Worm (Caenorhabditis elegans) whole organism, midembryonic: ENCODE measurements around the gene str-230.

ENCODE experiments used
- T22C8.4 ChIP-seq: fragments of 200-800 bp; sonication (Bioruptor generic); IDR thresholded peaks from 2 replicates; pipeline ENCODE4 v1.3.6; 2022; ENCODE audit warnings: missing genetic modification characterization, missing compliant biosample characterization
- cog-1 ChIP-seq: sonication (generic microtip); optimal IDR thresholded peaks from 2 replicates; lab custom pipeline; 2016; ENCODE audit warnings: missing genetic modification characterization, missing compliant biosample characterization
- flt-1 ChIP-seq: fragments of 200-800 bp; sonication (Bioruptor generic); IDR thresholded peaks from 2 replicates; pipeline ENCODE4 v1.3.6; 2022; ENCODE audit warnings: missing genetic modification characterization, missing compliant biosample characterization
- klf-2 ChIP-seq: fragments of 200-800 bp; sonication (Bioruptor generic); conservative IDR thresholded peaks from 2 replicates; pipeline ENCODE4 v1.3.6; 2022; ENCODE audit warnings: missing genetic modification reagents, missing genetic modification characterization, missing compliant biosample characterization
- med-1 ChIP-seq: sonication (generic microtip); optimal IDR thresholded peaks from 2 replicates; lab custom pipeline; 2017; ENCODE audit warnings: missing genetic modification characterization, mild to moderate bottlenecking, missing compliant biosample characterization, antibody characterized with exemption, missing genetic modification reagents; ENCODE audit not compliant: insufficient read depth
- ref-1 ChIP-seq: fragments of 200-800 bp; sonication (Bioruptor generic); conservative IDR thresholded peaks from 2 replicates; pipeline ENCODE4 v1.3.6; 2022; ENCODE audit warnings: missing genetic modification reagents, missing genetic modification characterization, missing compliant biosample characterization
- tab-1 ChIP-seq: fragments of 200-800 bp; sonication (Bioruptor generic); IDR thresholded peaks from 2 replicates; pipeline ENCODE4 v1.3.6; 2022; ENCODE audit warnings: missing genetic modification characterization, missing compliant biosample characterization
- ztf-23 ChIP-seq: fragments of 200-800 bp; sonication (Bioruptor generic); IDR thresholded peaks from 2 replicates; pipeline ENCODE4 v1.3.6; 2022; ENCODE audit warnings: missing genetic modification reagents, missing genetic modification characterization, missing compliant biosample characterization
- ztf-29 ChIP-seq: fragments of 200-800 bp; sonication (Bioruptor generic); IDR thresholded peaks from 2 replicates; pipeline ENCODE4 v1.3.6; 2022; ENCODE audit warnings: missing genetic modification reagents, missing genetic modification characterization, missing compliant biosample characterization

str-230 gene

DNA sequence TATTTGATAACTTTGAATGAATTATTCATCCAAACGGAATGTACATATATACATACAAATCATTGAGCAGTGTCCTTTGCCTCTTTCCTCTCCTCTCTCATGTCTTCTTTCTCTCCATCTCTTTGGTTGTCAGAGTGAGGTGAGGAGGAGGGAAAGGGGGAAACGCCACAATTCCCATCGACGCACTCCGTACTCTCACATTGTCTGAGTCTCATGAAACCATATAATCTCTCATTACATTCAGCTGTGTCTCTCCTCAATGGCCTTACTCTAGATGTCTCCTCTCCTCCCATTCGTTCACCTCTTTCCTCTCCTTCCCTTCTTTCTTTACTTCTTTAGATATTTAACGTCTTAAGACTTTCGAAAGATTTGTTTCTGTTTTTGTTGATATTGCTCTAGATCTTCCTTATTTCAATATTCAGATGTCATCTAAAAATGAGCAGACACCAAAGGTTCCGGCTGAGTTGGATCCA, 33.0 kb downstream of the str-230 start, which contains the start of gene ceh-74:
ceh-74 (plus strand) TSS at position 423 of the 473 bp plus-strand sequence.
- TF ChIP-seq flt-1 (GFP tag; lab: Robert Waterston, UW) = no peak
- no peak for TF ChIP-seq klf-2 (GFP tag; lab: Robert Waterston, UW)
- no peak for TF ChIP-seq ref-1 (GFP tag; lab: Robert Waterston, UW)
- no peak for TF ChIP-seq cog-1 (tag; lab: Kevin White, UChicago)
- no peak for TF ChIP-seq tab-1
- no peak for TF ChIP-seq med-1 (GFP tag; lab: Kevin White, UChicago)
- TF ChIP-seq ztf-29 = no peak
- TF ChIP-seq ztf-23 (GFP tag; lab: Robert Waterston, UW) = no peak
- no peak for TF ChIP-seq T22C8.4

DNA sequence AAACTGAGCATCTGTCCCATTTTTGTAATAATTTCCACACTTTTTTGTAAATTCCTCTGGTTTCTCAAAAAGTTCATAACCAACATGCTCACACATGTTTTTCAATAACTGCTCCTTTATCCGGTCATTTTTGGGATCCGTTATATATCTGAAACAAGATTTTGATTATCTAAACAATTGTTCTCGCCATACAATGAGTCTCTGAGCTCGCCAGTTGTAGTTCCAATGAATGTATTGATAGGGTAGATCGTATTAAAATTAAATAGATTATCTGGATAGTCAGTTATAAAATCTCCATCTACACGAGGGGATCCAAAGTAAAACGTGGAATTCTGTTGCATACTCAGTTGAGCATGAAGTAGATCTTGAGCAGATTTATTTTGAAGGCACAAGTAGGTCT, 34.1 kb downstream of the str-230 start:
- no peak for TF ChIP-seq med-1 (GFP tag; lab: Kevin White, UChicago)
- TF ChIP-seq flt-1 (GFP tag; lab: Robert Waterston, UW) = no peak
- TF ChIP-seq T22C8.4 = no peak
- no peak for TF ChIP-seq ref-1 (GFP tag; lab: Robert Waterston, UW)
- TF ChIP-seq klf-2 (GFP tag; lab: Robert Waterston, UW) = no peak
- no peak for TF ChIP-seq ztf-23 (GFP tag; lab: Robert Waterston, UW)
- no peak for TF ChIP-seq cog-1 (tag; lab: Kevin White, UChicago)
- TF ChIP-seq ztf-29 = no peak
- no peak for TF ChIP-seq tab-1

DNA sequence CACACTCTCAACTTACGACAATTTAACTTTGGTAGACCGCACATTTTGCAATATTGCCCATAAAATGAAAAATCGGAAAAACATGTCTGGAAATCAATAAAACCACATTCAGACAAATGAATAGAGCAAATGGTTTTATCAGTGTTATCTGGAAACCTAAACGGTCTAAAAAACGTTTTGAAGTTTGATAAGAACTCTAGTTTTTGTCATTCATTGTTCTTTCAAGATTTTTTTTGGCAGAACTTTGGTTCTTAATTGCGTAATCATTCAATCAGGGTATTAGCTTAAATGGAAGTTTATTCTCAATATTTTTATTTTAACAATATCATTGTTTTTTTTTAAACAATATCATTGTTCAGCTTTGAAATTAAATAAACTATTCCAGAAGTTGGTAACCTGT, 35.4 kb downstream of the str-230 start, which contains the start of gene cest-2.2:
cest-2.2 (minus strand) TSS at position 140 of the 400 bp plus-strand sequence.
- TF ChIP-seq flt-1 (GFP tag; lab: Robert Waterston, UW) = no peak
- no peak for TF ChIP-seq ztf-29
- no peak for TF ChIP-seq med-1 (GFP tag; lab: Kevin White, UChicago)
- TF ChIP-seq tab-1 = no peak
- TF ChIP-seq klf-2 (GFP tag; lab: Robert Waterston, UW) = no peak
- TF ChIP-seq cog-1 (tag; lab: Kevin White, UChicago) = no peak
- no peak for TF ChIP-seq T22C8.4
- TF ChIP-seq ztf-23 (GFP tag; lab: Robert Waterston, UW) = no peak
- TF ChIP-seq ref-1 (GFP tag; lab: Robert Waterston, UW) = no peak

- TF ChIP-seq ztf-23 (GFP tag; lab: Robert Waterston, UW) = no peak
- TF ChIP-seq klf-2 (GFP tag; lab: Robert Waterston, UW) = no peak
- no peak for TF ChIP-seq tab-1
- no peak for TF ChIP-seq flt-1 (GFP tag; lab: Robert Waterston, UW)
- no peak for TF ChIP-seq cog-1 (tag; lab: Kevin White, UChicago)
Observed at ce11 chrV:14171284-14171683, 39.4 kb downstream of the str-230 start, which contains the start of gene cest-2.1. Gene cest-2.1, minus strand, starts transcription at chrV:14171481.

- TF ChIP-seq ztf-29 = no peak
- no peak for TF ChIP-seq ztf-23 (GFP tag; lab: Robert Waterston, UW)
- no peak for TF ChIP-seq cog-1 (tag; lab: Kevin White, UChicago)
- TF ChIP-seq flt-1 (GFP tag; lab: Robert Waterston, UW) = no peak
- no peak for TF ChIP-seq ref-1 (GFP tag; lab: Robert Waterston, UW)
- TF ChIP-seq tab-1 = no peak
- no peak for TF ChIP-seq T22C8.4
- TF ChIP-seq klf-2 (GFP tag; lab: Robert Waterston, UW) = no peak
Observed at ce11 chrV:14167629-14168028, 43.0 kb downstream of the str-230 start, which contains the start of gene ocam-1. Gene ocam-1, minus strand, starts transcription at chrV:14167729.

- no peak for TF ChIP-seq flt-1 (GFP tag; lab: Robert Waterston, UW)
- TF ChIP-seq med-1 (GFP tag; lab: Kevin White, UChicago) = no peak
- TF ChIP-seq T22C8.4 = no peak
- no peak for TF ChIP-seq ztf-23 (GFP tag; lab: Robert Waterston, UW)
- no peak for TF ChIP-seq tab-1
- TF ChIP-seq cog-1 (tag; lab: Kevin White, UChicago) = no peak
- TF ChIP-seq klf-2 (GFP tag; lab: Robert Waterston, UW) = no peak
- TF ChIP-seq ref-1 (GFP tag; lab: Robert Waterston, UW) = no peak
- TF ChIP-seq ztf-29 = no peak
Observed at ce11 chrV:14166630-14167029, 44.0 kb downstream of the str-230 start, which contains the start of gene cest-1.1. Gene cest-1.1, minus strand, starts transcription at chrV:14166730.

- TF ChIP-seq ztf-29 = no peak
- no peak for TF ChIP-seq cog-1 (tag; lab: Kevin White, UChicago)
- no peak for TF ChIP-seq flt-1 (GFP tag; lab: Robert Waterston, UW)
- no peak for TF ChIP-seq T22C8.4
- no peak for TF ChIP-seq klf-2 (GFP tag; lab: Robert Waterston, UW)
- TF ChIP-seq ztf-23 (GFP tag; lab: Robert Waterston, UW) = no peak
- no peak for TF ChIP-seq med-1 (GFP tag; lab: Kevin White, UChicago)
- no peak for TF ChIP-seq tab-1
- TF ChIP-seq ref-1 (GFP tag; lab: Robert Waterston, UW) = no peak
Observed at ce11 chrV:14165745-14166144, 44.9 kb downstream of the str-230 start.

DNA sequence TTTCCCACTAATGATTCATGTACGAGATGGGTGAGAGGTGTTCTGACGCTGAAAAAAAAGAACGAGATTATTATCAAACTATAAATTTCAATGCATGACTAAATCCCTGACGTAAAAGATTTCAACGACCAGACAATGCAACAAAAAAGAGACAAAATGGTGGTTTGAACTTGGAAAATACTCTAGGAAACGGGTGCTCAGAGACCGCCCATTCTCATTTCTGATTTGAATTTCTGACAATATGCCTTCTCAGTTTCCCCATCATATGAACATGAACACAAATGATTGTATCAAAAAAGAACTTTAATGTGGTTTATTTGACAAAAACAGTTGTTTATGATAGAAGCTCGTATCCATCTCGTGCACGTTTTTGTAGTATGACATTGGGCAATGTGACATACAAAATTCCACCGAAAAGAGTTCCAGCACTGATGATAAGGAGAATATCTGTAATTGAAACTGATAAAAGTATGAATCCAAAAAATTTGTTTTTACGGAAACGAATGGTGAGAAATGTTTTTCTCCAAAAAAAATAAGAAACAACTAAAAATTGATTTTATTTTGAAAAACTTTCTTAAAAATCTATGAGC, 47.6 kb downstream of the str-230 start, which contains the start of gene srd-26:
srd-26 (minus strand) TSS at position 51 of the 590 bp plus-strand sequence.
- TF ChIP-seq flt-1 (GFP tag; lab: Robert Waterston, UW) (no peak), T22C8.4 (no peak), klf-2 (GFP tag; lab: Robert Waterston, UW) (no peak), ztf-23 (GFP tag; lab: Robert Waterston, UW) (no peak), tab-1 (no peak), cog-1 (tag; lab: Kevin White, UChicago) (no peak), ref-1 (GFP tag; lab: Robert Waterston, UW) (no peak), med-1 (GFP tag; lab: Kevin White, UChicago) (no peak), ztf-29 (no peak)

DNA sequence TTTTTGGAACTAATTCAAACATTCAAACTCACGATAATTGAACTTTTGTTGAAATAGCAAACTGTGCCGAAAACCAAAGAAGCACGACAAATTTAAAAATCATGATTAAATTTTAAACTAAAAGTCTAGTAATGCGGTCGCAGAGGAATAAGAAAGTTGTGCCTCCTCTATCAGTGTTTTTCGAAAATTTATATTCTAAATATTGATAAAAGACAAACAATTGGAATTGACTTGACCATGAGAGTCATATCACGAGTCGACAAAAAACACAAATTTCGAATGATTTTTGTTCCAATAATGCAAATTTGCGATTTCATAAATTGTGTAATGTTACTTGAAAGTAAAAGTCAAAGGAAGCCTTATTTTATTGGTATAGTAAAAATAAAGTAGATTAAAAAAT, 49.9 kb downstream of the str-230 start, which contains the start of gene cest-1.2:
cest-1.2 (minus strand) TSS at position 165 of the 400 bp plus-strand sequence.
- TF ChIP-seq cog-1 (tag; lab: Kevin White, UChicago) (no peak), flt-1 (GFP tag; lab: Robert Waterston, UW) (no peak), med-1 (GFP tag; lab: Kevin White, UChicago) (no peak), ref-1 (GFP tag; lab: Robert Waterston, UW) (no peak), tab-1 (no peak), klf-2 (GFP tag; lab: Robert Waterston, UW) (no peak), T22C8.4 (no peak), ztf-23 (GFP tag; lab: Robert Waterston, UW) (no peak), ztf-29 (no peak)
